Worm (Caenorhabditis elegans) whole organism, L4/young adult: ENCODE results near the gene suex-2.

Source experiments
- dao-5 ChIP-seq: sonication (generic microtip); optimal IDR thresholded peaks from 2 replicates; lab custom pipeline; 2016; ENCODE audit warnings: missing genotype, missing genetic modification characterization, moderate library complexity, missing compliant biosample characterization
- him-1 ChIP-seq: sonication (generic microtip); optimal IDR thresholded peaks from 2 replicates; lab custom pipeline; 2016; ENCODE audit warnings: missing genotype, missing genetic modification reagents, missing genetic modification characterization, missing compliant biosample characterization

DNA sequence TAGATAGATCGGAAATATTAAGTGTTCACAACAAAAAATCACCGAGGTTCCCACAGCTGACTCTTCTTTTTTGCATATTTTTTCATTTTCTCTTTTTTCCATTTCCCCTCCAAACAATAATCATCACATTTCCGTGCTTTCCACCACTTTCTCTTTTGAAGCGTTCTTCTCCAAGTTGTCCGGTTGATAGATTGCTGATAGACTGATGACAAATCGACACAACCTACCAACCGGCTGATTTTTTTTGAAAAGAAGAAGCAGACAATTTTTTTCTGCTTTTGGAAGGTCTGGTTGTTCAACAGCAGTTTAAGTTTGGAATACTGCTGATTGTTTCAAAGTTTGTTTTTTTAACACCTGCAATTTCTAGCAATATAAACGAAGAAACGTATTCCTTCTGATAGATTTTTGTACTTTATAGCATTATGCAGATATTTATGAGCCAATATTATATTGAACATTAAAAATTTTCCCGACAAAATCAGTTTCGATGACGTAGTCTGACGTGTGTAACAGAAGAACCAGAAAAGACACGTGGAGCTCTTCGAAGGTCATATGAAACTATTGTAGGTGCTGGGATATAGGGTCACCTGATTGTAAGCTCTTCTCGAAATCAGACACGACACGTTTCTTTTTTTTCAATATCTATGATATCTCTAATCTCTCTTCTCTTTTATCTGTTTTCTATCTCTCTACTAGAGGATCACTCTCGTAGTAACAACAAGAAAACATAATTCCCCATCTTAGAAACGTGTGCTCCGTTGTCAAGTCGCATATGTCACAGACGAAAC lies 6.6 kb downstream of the suex-2 start:
- TF ChIP-seq dao-5 (tag; lab: Kevin White, UChicago) (no peak), him-1 (tag; lab: Kevin White, UChicago) (no peak)
